Fruit fly (Drosophila melanogaster) whole organism, embryonic: Measurements from ENCODE around the gene CG43815.

ENCODE experiments used
- Atf3 ChIP-seq: fragments of 200-800 bp; sonication (Bioruptor generic); optimal IDR thresholded peaks from 3 replicates; lab custom pipeline; 2016; ENCODE audit warnings: missing biosample characterization, missing genetic modification characterization
- Bgb ChIP-seq: fragments of 200-800 bp; sonication (Bioruptor generic); IDR thresholded peaks from 2 replicates; pipeline ENCODE4 v1.3.6; 2022; ENCODE audit warnings: missing biosample characterization, missing genetic modification characterization; ENCODE audit not compliant: partially characterized antibody
- Bteb2 ChIP-seq: fragments of 200-800 bp; sonication (Bioruptor generic); optimal IDR thresholded peaks from 2 replicates; lab custom pipeline; 2016; ENCODE audit warnings: missing biosample characterization, missing genetic modification characterization
- CG10209 ChIP-seq: fragments of 200-800 bp; sonication (Bioruptor generic); optimal IDR thresholded peaks from 3 replicates; lab custom pipeline; 2017; ENCODE audit warnings: missing biosample characterization, mild to moderate bottlenecking, missing genetic modification characterization, missing genetic modification reagents
- CG11456 ChIP-seq: fragments of 200-800 bp; sonication (Bioruptor generic); IDR thresholded peaks from 3 replicates; pipeline ENCODE4 v1.3.6; 2022; ENCODE audit warnings: missing biosample characterization, missing genetic modification characterization
- CG11723 ChIP-seq: fragments of 200-800 bp; sonication (Bioruptor generic); optimal IDR thresholded peaks from 2 replicates; lab custom pipeline; 2017; ENCODE audit warnings: missing biosample characterization, mild to moderate bottlenecking, missing genetic modification characterization
- CG12659 ChIP-seq: fragments of 200-800 bp; sonication (Bioruptor generic); optimal IDR thresholded peaks from 3 replicates; lab custom pipeline; 2017; ENCODE audit warnings: mild to moderate bottlenecking, missing biosample characterization, missing genetic modification reagents, missing genetic modification characterization
- CG14710 ChIP-seq: fragments of 200-800 bp; sonication (Bioruptor generic); optimal IDR thresholded peaks from 3 replicates; lab custom pipeline; 2019; ENCODE audit warnings: missing biosample characterization, mild to moderate bottlenecking, missing genetic modification characterization, moderate library complexity
- CG17359 ChIP-seq: fragments of 200-800 bp; sonication (Bioruptor generic); optimal IDR thresholded peaks from 3 replicates; lab custom pipeline; 2018; ENCODE audit warnings: missing biosample characterization, mild to moderate bottlenecking, missing genetic modification characterization, moderate library complexity
- CG17912 ChIP-seq: fragments of 200-800 bp; sonication (Bioruptor generic); optimal IDR thresholded peaks from 2 replicates; lab custom pipeline; 2018; ENCODE audit warnings: missing biosample characterization, mild to moderate bottlenecking, missing genetic modification characterization
- CG18764 ChIP-seq: fragments of 200-800 bp; sonication (Bioruptor generic); optimal IDR thresholded peaks from 3 replicates; lab custom pipeline; 2016; ENCODE audit warnings: missing biosample characterization, missing genetic modification characterization
- CG2712 ChIP-seq: fragments of 200-800 bp; optimal IDR thresholded peaks from 3 replicates; lab custom pipeline; 2019; ENCODE audit warnings: missing biosample characterization, mild to moderate bottlenecking, missing genetic modification characterization, moderate library complexity
- CG31365 ChIP-seq: fragments of 200-800 bp; sonication (Bioruptor generic); optimal IDR thresholded peaks from 2 replicates; lab custom pipeline; 2018; ENCODE audit warnings: missing biosample characterization, mild to moderate bottlenecking, missing genetic modification characterization
- CG4617 ChIP-seq: fragments of 200-800 bp; sonication (Bioruptor generic); optimal IDR thresholded peaks from 3 replicates; lab custom pipeline; 2016; ENCODE audit warnings: missing biosample characterization, missing genetic modification characterization, borderline replicate concordance
- CG5245 ChIP-seq: fragments of 200-800 bp; sonication (Bioruptor generic); optimal IDR thresholded peaks from 3 replicates; lab custom pipeline; 2016; ENCODE audit warnings: missing biosample characterization, missing genetic modification characterization
- CG7357 ChIP-seq: fragments of 200-800 bp; sonication (Bioruptor generic); IDR thresholded peaks from 3 replicates; pipeline ENCODE4 v1.3.6; 2022; ENCODE audit warnings: missing biosample characterization, missing genetic modification characterization
- CG8944 ChIP-seq: fragments of 200-800 bp; sonication (Bioruptor generic); optimal IDR thresholded peaks from 3 replicates; lab custom pipeline; 2016; ENCODE audit warnings: missing biosample characterization, missing genetic modification characterization
- CG9876 ChIP-seq: fragments of 200-800 bp; sonication (Bioruptor generic); optimal IDR thresholded peaks from 2 replicates; lab custom pipeline; 2016; ENCODE audit warnings: missing biosample characterization, missing genetic modification characterization
- Dip2 ChIP-seq: fragments of 200-800 bp; sonication (Bioruptor generic); IDR thresholded peaks from 2 replicates; pipeline ENCODE4 v1.3.6; 2022; ENCODE audit warnings: missing biosample characterization, missing genetic modification characterization
- Eip74EF ChIP-seq, 2 experiments: fragments of 200-800 bp in 1 of 2; fragments of >200 bp in 1 of 2; sonication (Bioruptor generic) in 1 of 2; optimal IDR thresholded peaks; 2 replicates each; lab custom pipeline; 2017 to 2019; ENCODE audit warnings: missing biosample characterization in 2 of 2, missing genetic modification characterization in 2 of 2, mild to moderate bottlenecking in 1 of 2, moderate library complexity in 1 of 2
- Ets97D ChIP-seq: fragments of 200-800 bp; sonication (Bioruptor generic); optimal IDR thresholded peaks from 3 replicates; lab custom pipeline; 2016; ENCODE audit warnings: missing biosample characterization, missing genetic modification characterization
- Hmr ChIP-seq: fragments of 200-800 bp; sonication (Bioruptor generic); optimal IDR thresholded peaks from 3 replicates; lab custom pipeline; 2017; ENCODE audit warnings: mild to moderate bottlenecking, missing biosample characterization, missing genetic modification reagents, missing genetic modification characterization
- Hr51 ChIP-seq, 2 experiments: fragments of 200-800 bp; sonication (Bioruptor generic); optimal IDR thresholded peaks; 2 replicates in 1 of 2; 3 replicates in 1 of 2; lab custom pipeline; 2016 to 2018; ENCODE audit warnings: missing biosample characterization in 2 of 2, missing genetic modification characterization in 2 of 2, mild to moderate bottlenecking in 1 of 2, moderate library complexity in 1 of 2
- NC2α ChIP-seq: fragments of 200-800 bp; sonication (Bioruptor generic); optimal IDR thresholded peaks from 2 replicates; lab custom pipeline; 2016; ENCODE audit warnings: missing biosample characterization, missing genetic modification characterization
- Nf-YC ChIP-seq: fragments of 200-800 bp; optimal IDR thresholded peaks from 3 replicates; lab custom pipeline; 2019; ENCODE audit warnings: missing biosample characterization, mild to moderate bottlenecking, missing genetic modification characterization, moderate library complexity
- Trl ChIP-seq, 3 experiments: fragments of >200 bp in 2 of 3; fragments of 200-800 bp in 1 of 3; sonication (Bioruptor generic) in 1 of 3; optimal IDR thresholded peaks; 2 replicates in 1 of 3; 3 replicates in 2 of 3; lab custom pipeline; 2016 to 2017; ENCODE audit warnings: missing biosample characterization in 1 of 3, missing genetic modification characterization in 1 of 3
- Xbp1 ChIP-seq: fragments of 200-800 bp; sonication (Bioruptor generic); optimal IDR thresholded peaks from 3 replicates; lab custom pipeline; 2016; ENCODE audit warnings: missing biosample characterization, mild to moderate bottlenecking, missing genetic modification characterization
- aop ChIP-seq: fragments of 200-800 bp; sonication (Bioruptor generic); IDR thresholded peaks from 2 replicates; pipeline ENCODE4 v1.3.6; 2022; ENCODE audit warnings: missing biosample characterization, missing genetic modification characterization
- bigmax ChIP-seq: fragments of 200-800 bp; sonication (Bioruptor generic); optimal IDR thresholded peaks from 2 replicates; lab custom pipeline; 2018; ENCODE audit warnings: missing biosample characterization, mild to moderate bottlenecking, missing genetic modification characterization
- bsh ChIP-seq, 2 experiments: fragments of 200-800 bp; sonication (Bioruptor generic); optimal IDR thresholded peaks; 2 replicates each; lab custom pipeline; 2017 to 2018; ENCODE audit warnings: mild to moderate bottlenecking in 2 of 2, missing biosample characterization in 2 of 2, missing genetic modification characterization in 2 of 2, moderate library complexity in 1 of 2
- cato ChIP-seq: fragments of 200-800 bp; sonication (Bioruptor generic); optimal IDR thresholded peaks from 2 replicates; lab custom pipeline; 2016; ENCODE audit warnings: missing biosample characterization, missing genetic modification characterization, borderline replicate concordance
- chinmo ChIP-seq: fragments of 200-800 bp; sonication (Bioruptor generic); IDR thresholded peaks from 4 replicates; pipeline ENCODE4 v1.3.6; 2022; ENCODE audit warnings: missing biosample characterization, missing genetic modification characterization; ENCODE audit not compliant: partially characterized antibody
- danr ChIP-seq: fragments of 200-800 bp; sonication (Bioruptor generic); IDR thresholded peaks from 2 replicates; pipeline ENCODE4 v1.3.6; 2022; ENCODE audit warnings: missing biosample characterization, missing genetic modification characterization
- disco-r ChIP-seq: fragments of 200-800 bp; sonication (Bioruptor generic); optimal IDR thresholded peaks from 2 replicates; lab custom pipeline; 2016; ENCODE audit warnings: missing biosample characterization, missing genetic modification characterization
- esg ChIP-seq: fragments of 200-800 bp; sonication (Bioruptor generic); conservative IDR thresholded peaks from 2 replicates; pipeline ENCODE4 v1.3.6; 2022; ENCODE audit warnings: missing biosample characterization, missing genetic modification characterization
- gcm ChIP-seq: fragments of 200-800 bp; sonication (Bioruptor generic); optimal IDR thresholded peaks from 2 replicates; lab custom pipeline; 2019; ENCODE audit warnings: missing biosample characterization, mild to moderate bottlenecking, missing genetic modification characterization, moderate library complexity
- hbn ChIP-seq: fragments of 200-800 bp; sonication (Bioruptor generic); IDR thresholded peaks from 2 replicates; pipeline ENCODE4 v1.3.6; 2022; ENCODE audit warnings: missing biosample characterization, missing genetic modification characterization; ENCODE audit not compliant: partially characterized antibody
- nmo ChIP-seq: fragments of 200-800 bp; sonication (Bioruptor generic); optimal IDR thresholded peaks from 2 replicates; lab custom pipeline; 2018; ENCODE audit warnings: missing biosample characterization, mild to moderate bottlenecking, missing genetic modification characterization, moderate library complexity
- pan ChIP-seq, 4 experiments: fragments of >200 bp in 3 of 4; fragments of 200-800 bp in 1 of 4; sonication (Bioruptor generic) in 1 of 4; optimal IDR thresholded peaks in 3 of 4; IDR thresholded peaks in 1 of 4; 2 replicates each; pipeline versions ENCODE4 v1.3.6 to Lab custom; 2017 to 2022; ENCODE audit warnings: missing biosample characterization in 2 of 4, missing genetic modification characterization in 2 of 4, mixed read lengths in 1 of 4
- pros ChIP-seq: fragments of 200-800 bp; sonication (Bioruptor generic); optimal IDR thresholded peaks from 3 replicates; lab custom pipeline; 2019; ENCODE audit warnings: missing biosample characterization, mild to moderate bottlenecking, missing genetic modification characterization, moderate library complexity
- pzg ChIP-seq: fragments of 200-800 bp; sonication (Bioruptor generic); optimal IDR thresholded peaks from 3 replicates; lab custom pipeline; 2018; ENCODE audit warnings: missing biosample characterization, mild to moderate bottlenecking, missing genetic modification characterization, moderate library complexity
- ranshi ChIP-seq: fragments of 200-800 bp; sonication (Bioruptor generic); IDR thresholded peaks from 2 replicates; pipeline ENCODE4 v1.3.6; 2022; ENCODE audit warnings: missing biosample characterization, missing genetic modification characterization
- sisA ChIP-seq: fragments of 200-800 bp; sonication (Bioruptor generic); IDR thresholded peaks from 2 replicates; pipeline ENCODE4 v1.3.6; 2022; ENCODE audit warnings: missing biosample characterization, missing genetic modification characterization
- ssp ChIP-seq: fragments of 200-800 bp; sonication (Bioruptor generic); IDR thresholded peaks from 2 replicates; pipeline ENCODE4 v1.3.6; 2022; ENCODE audit warnings: missing biosample characterization, missing genetic modification characterization
- ttk ChIP-seq: fragments of 200-800 bp; sonication (Bioruptor generic); IDR thresholded peaks from 2 replicates; pipeline ENCODE4 v2.1.2; 2022; ENCODE audit warnings: missing biosample characterization, missing genetic modification characterization
- wor ChIP-seq: fragments of 200-800 bp; sonication (Bioruptor generic); IDR thresholded peaks from 2 replicates; pipeline ENCODE4 v1.3.6; 2022; ENCODE audit warnings: missing biosample characterization, missing genetic modification characterization
- zfh2 ChIP-seq: fragments of 200-800 bp; sonication (Bioruptor generic); optimal IDR thresholded peaks from 2 replicates; lab custom pipeline; 2016; ENCODE audit warnings: missing biosample characterization, missing genetic modification characterization

CG43815 gene

DNA sequence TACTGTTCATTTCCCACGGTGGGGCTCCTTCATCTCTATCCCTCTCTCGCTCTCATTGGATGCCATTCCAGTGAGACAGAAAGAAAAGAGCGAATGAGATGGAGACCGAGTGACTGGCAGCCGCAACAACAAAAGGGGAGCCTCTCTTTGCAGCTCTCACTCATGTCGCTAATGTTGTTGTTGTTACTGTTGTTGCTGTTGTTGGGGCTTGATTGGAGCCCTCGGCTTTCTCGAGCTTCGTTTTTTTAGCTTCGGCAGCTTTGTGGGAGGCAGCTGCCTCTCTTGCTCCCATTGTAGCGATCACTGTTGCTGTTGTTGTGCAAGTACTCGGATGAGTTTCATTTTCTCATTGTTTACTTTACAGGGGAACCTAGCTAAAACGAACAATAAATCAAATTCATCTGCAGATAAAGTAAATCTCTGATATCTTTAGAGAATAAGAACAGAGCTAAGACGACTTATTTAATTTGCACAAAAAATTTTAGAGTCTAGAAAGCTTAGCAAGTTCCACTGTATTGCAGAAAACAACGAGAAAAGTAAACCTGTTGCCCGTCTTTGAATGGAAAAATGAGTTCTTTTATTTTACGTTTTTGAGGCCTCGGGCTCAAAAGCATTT, 41.7 kb upstream of the CG43815 start (continued):
- no peak for TF ChIP-seq Ets97D (GFP tag; lab: Kevin White, UChicago)
- TF ChIP-seq CG10209 (GFP tag; lab: Kevin White, UChicago): peak; percentile 13
- no peak for TF ChIP-seq Atf3
- TF ChIP-seq bigmax (GFP tag; lab: Kevin White, UChicago): no peak
- TF ChIP-seq Hr51 (GFP tag; optimal IDR thresholded peaks at IDR 0.05; lab: Kevin White, UChicago): peak in 1 of 2 experiments; percentile 61
- no peak for TF ChIP-seq pan (optimal IDR thresholded peaks at IDR 0.05; lab: Kevin White, UChicago)
- TF ChIP-seq pan (GFP tag; optimal IDR thresholded peaks at IDR 0.05 in 1 of 2, IDR thresholded peaks at IDR 0.05 in 1 of 2): peak in 1 of 2 experiments; percentile 58
- TF ChIP-seq CG9876: no peak
- TF ChIP-seq esg (GFP tag; lab: Robert Waterston, UW): peak; percentile 54; the same call in 1 of the 2 replicates
- peak; percentile 59 for TF ChIP-seq CG7357 (GFP tag; lab: Robert Waterston, UW)
- TF ChIP-seq CG8944: peak; percentile 16
- peak; percentile 41 for TF ChIP-seq CG18764
- peak; percentile 4 for TF ChIP-seq cato
- TF ChIP-seq bsh (GFP tag; optimal IDR thresholded peaks at IDR 0.05; lab: Kevin White, UChicago): peak; percentile 72 to 74
- peak; percentile 87 for TF ChIP-seq Nf-YC (tag; lab: Kevin White, UChicago)
- no peak for TF ChIP-seq Bgb (GFP tag; lab: Robert Waterston, UW)
- peak; percentile 64 for TF ChIP-seq nmo
- no peak for TF ChIP-seq aop
- TF ChIP-seq chinmo (GFP tag; lab: Robert Waterston, UW): 0 out of 4 replicates have a peak, but pooled peaks have one; percentile 22
- TF ChIP-seq gcm (GFP tag; lab: Kevin White, UChicago): peak; percentile 30
- peak; percentile 24 for TF ChIP-seq CG12659 (GFP tag; lab: Kevin White, UChicago)
- TF ChIP-seq danr (GFP tag; lab: Robert Waterston, UW): no peak
- TF ChIP-seq CG17912: no peak
- no peak for TF ChIP-seq pros (GFP tag; lab: Kevin White, UChicago)
- TF ChIP-seq Hmr (GFP tag; lab: Kevin White, UChicago): no peak
- TF ChIP-seq ssp (GFP tag; lab: Robert Waterston, UW): 0 out of 2 replicates have a peak, but pooled peaks have one; percentile 6
- TF ChIP-seq CG5245 (GFP tag; lab: Kevin White, UChicago): peak; percentile 29
- peak; percentile 29 for TF ChIP-seq CG14710 (tag; lab: Kevin White, UChicago)
- no peak for TF ChIP-seq Eip74EF (GFP tag; optimal IDR thresholded peaks at IDR 0.05; lab: Kevin White, UChicago)
- no peak for TF ChIP-seq CG31365 (tag; lab: Kevin White, UChicago)
- TF ChIP-seq CG11723 (GFP tag; lab: Kevin White, UChicago): no peak
- no peak for TF ChIP-seq NC2α (GFP tag; lab: Kevin White, UChicago)
- peak; percentile 72 for TF ChIP-seq sisA (GFP tag; lab: Robert Waterston, UW)
- TF ChIP-seq ranshi: peak; percentile 41; the same call in 1 of the 2 replicates
- TF ChIP-seq zfh2 (GFP tag; lab: Kevin White, UChicago): no peak
- no peak for TF ChIP-seq CG4617 (GFP tag; lab: Kevin White, UChicago)
- TF ChIP-seq ttk (GFP tag; lab: Robert Waterston, UW): peak; percentile 58
- TF ChIP-seq wor (GFP tag; lab: Robert Waterston, UW): 0 out of 2 replicates have a peak, but pooled peaks have one; percentile 26
- peak; percentile 67 for TF ChIP-seq Xbp1
- TF ChIP-seq Trl (optimal IDR thresholded peaks at IDR 0.05; lab: Kevin White, UChicago): peak; percentile 66 to 67
- peak; percentile 1 for TF ChIP-seq Trl (GFP tag; optimal IDR thresholded peaks at IDR 0.05; lab: Kevin White, UChicago)
- no peak for TF ChIP-seq Bteb2 (GFP tag; lab: Kevin White, UChicago)
- peak; percentile 64 for TF ChIP-seq CG17359 (tag; lab: Kevin White, UChicago)
- no peak for TF ChIP-seq disco-r (GFP tag; lab: Kevin White, UChicago)
- no peak for TF ChIP-seq hbn (GFP tag; lab: Robert Waterston, UW)
- TF ChIP-seq pzg (GFP tag; lab: Kevin White, UChicago): no peak
- TF ChIP-seq Dip2 (GFP tag; lab: Robert Waterston, UW): no peak
- TF ChIP-seq CG11456: peak; percentile 11; the same call in 1 of the 3 replicates
- TF ChIP-seq CG2712: peak; percentile 72
